Fruit fly (Drosophila melanogaster) whole organism: ENCODE measurements around the gene holn1.

Source experiments
- Dll ChIP-seq: fragments of >200 bp; optimal IDR thresholded peaks from 2 replicates; lab custom pipeline; 2017
- usp ChIP-seq: fragments of >200 bp; optimal IDR thresholded peaks from 2 replicates; lab custom pipeline; 2017; ENCODE audit warnings: missing biosample characterization, missing genetic modification characterization, mixed read lengths

DNA sequence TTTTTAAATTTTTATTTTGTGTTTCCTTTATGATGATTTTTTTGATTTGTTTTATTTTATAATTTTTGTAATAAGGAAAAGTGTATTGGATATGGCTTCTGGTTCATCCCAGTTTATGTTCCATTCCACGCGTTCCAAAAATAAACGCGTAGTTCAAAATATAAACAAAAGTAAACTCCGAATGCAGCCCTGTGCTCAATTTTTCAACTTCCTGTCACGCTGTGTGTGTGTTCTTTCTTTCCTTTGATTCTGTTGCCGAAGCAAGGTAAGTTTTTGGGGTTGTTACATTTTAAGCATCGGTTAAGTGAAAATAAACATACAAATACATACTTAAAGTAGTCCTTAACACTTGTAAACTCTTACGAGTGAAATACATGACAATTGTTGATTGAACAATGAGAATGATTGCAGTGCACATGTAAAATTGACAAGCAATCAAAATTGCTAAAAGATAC is 27.6 kb upstream of the holn1 start, which contains the start of the genes Ip259 and RpS27A:
- TF ChIP-seq usp (GFP tag; lab: Kevin White, UChicago) (no peak), Dll (lab: Kevin White, UChicago) (no peak)
